Worm (Caenorhabditis elegans): ENCODE data around the gene col-102.

The col-102 gene

DNA sequence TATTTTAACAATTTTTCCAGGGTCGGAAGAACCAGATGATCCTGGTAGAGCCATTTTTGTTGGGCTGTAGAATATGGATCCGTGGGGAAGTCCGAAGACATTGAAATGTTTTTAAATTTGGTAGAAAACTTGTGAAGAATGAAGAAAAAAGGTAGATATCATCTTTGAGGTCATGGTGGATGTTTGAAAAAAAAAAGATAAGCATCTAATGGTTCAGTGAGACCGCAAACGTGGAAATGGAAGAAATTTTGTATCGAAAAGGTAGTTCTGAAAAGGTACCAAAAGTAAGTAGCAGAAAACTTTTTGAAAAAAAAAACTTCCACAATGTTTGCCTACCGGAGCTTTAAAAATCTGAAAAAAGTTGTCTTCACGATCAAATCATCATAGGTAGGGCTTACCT, 701 bp upstream of the col-102 start, which contains the start of gene prmt-4 (continued):
- TF ChIP-seq pha-4 (tag; optimal IDR thresholded peaks at IDR 0.05) (no peak), mes-4 (tag; optimal IDR thresholded peaks at IDR 0.05) (no peak)

DNA sequence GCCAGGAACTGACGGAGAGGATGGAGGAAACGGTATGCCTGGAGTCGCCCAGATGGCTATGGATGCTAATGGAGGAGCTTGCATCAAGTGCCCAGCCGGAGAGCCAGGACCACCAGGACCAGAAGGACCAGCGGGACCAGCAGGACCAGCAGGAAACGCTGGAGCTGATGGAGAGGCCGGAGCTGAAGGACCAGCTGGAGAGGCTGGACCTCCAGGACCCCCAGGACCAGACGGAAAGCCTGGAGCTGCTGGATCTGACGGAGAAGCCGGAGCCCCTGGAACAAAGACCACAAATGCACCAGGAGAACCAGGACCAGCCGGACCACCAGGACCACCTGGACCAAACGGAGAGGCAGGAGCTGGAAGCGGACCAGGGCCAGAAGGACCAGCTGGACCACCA, 573 bp downstream of the col-102 start:
- 0 out of 2 replicates have a peak, but pooled peaks have one; percentile 7 for TF ChIP-seq mcd-1 (GFP tag; IDR thresholded peaks at IDR 0.05)
- TF ChIP-seq F49E8.2 (tag; optimal IDR thresholded peaks at IDR 0.05; ENCODE audit: insufficient read depth) = no peak
- TF ChIP-seq F23B12.7 (tag; optimal IDR thresholded peaks at IDR 0.05; ENCODE audit: insufficient read depth) = no peak
- TF ChIP-seq B0035.1 (tag; optimal IDR thresholded peaks at IDR 0.05) = no peak
- peak; percentile 57 for TF ChIP-seq zfh-2 (GFP tag; conservative IDR thresholded peaks at IDR 0.05)

DNA sequence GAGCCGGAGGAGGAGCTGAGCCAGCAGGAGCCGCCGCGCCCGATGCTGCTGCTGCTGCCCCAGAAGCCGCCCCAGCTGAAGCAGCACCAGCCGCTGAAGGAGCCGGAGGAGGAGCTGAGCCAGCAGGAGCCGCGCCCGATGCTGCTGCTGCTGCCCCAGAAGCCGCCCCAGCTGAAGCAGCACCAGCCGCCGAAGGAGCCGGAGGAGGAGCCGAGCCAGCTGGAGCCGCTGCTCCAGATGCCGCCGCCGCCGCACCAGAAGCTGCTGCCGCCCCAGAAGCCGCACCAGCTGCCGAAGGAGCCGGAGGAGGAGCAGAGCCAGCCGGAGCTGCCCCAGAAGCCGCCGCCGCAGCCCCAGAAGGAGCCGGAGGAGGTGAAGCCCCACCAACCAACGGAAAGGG, 1.2 kb downstream of the col-102 start:
- no peak for TF ChIP-seq akir-1 (GFP tag; optimal IDR thresholded peaks at IDR 0.05)
- TF ChIP-seq somi-1 (GFP tag; optimal IDR thresholded peaks at IDR 0.05) = no peak
- no peak for TF ChIP-seq ztf-18 (tag; optimal IDR thresholded peaks at IDR 0.05)
- TF ChIP-seq nfya-2 (GFP tag; IDR thresholded peaks at IDR 0.05) = no peak
- TF ChIP-seq ceh-100 (GFP tag; IDR thresholded peaks at IDR 0.05) = no peak
- TF ChIP-seq Y79H2A.3 (GFP tag; conservative IDR thresholded peaks at IDR 0.05) = no peak
- no peak for TF ChIP-seq F52B5.7 (tag; optimal IDR thresholded peaks at IDR 0.05)
- TF ChIP-seq lin-26 (GFP tag; IDR thresholded peaks at IDR 0.05) = 0 out of 2 replicates have a peak, but pooled peaks have one; percentile 12
- TF ChIP-seq C17E4.6 (GFP tag; IDR thresholded peaks at IDR 0.05) = no peak
- no peak for TF ChIP-seq snpc-1.3 (tag; optimal IDR thresholded peaks at IDR 0.05; ENCODE audit: insufficient read depth)
- TF ChIP-seq mel-28 (tag; optimal IDR thresholded peaks at IDR 0.05; ENCODE audit: borderline replicate concordance) = no peak
- no peak for TF ChIP-seq sea-2 (GFP tag; IDR thresholded peaks at IDR 0.05)
- TF ChIP-seq nhr-90 (tag; optimal IDR thresholded peaks at IDR 0.05) = no peak
- no peak for TF ChIP-seq ceh-40 (GFP tag; IDR thresholded peaks at IDR 0.05)
- no peak for TF ChIP-seq fkh-3 (tag; optimal IDR thresholded peaks at IDR 0.05)
- TF ChIP-seq ceh-27 (GFP tag; optimal IDR thresholded peaks at IDR 0.05) = no peak
- peak; percentile 84 for TF ChIP-seq zfh-2 (GFP tag; conservative IDR thresholded peaks at IDR 0.05)
- no peak for TF ChIP-seq let-526 (GFP tag; IDR thresholded peaks at IDR 0.05)
- TF ChIP-seq egrh-3 (GFP tag; IDR thresholded peaks at IDR 0.05) = peak; percentile 100
- TF ChIP-seq B0336.3 (GFP tag; IDR thresholded peaks at IDR 0.05) = no peak
- TF ChIP-seq nfyb-1 (GFP tag; IDR thresholded peaks at IDR 0.05) = no peak
- no peak for TF ChIP-seq aptf-3 (GFP tag; IDR thresholded peaks at IDR 0.05)
- TF ChIP-seq ccch-3 (GFP tag; optimal IDR thresholded peaks at IDR 0.05) = no peak
- no peak for TF ChIP-seq Y53G8AR.9 (GFP tag; conservative IDR thresholded peaks at IDR 0.05)
- peak; percentile 71; the same call in 1 of the 2 replicates for TF ChIP-seq mcd-1 (GFP tag; IDR thresholded peaks at IDR 0.05)

DNA sequence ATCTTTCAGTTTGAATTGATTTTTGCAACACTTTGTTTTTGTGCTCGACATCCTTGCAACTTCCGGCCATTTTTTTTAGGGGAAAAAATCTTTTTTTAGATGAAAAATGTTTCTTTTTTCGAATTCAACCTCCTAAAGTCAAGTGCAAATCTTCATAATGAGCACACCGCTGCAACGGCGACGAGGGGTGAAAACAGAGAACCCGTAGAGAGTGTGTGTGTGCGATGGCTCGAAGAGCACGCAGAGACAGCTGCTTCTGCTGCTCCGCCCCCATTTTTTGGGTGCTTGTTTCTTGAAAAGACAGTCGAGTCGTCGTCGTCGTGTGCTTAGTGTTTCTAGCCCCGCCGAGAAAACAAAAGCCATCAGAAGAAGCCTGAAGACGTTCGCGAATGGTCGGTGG, 1.8 kb downstream of the col-102 start, which contains the start of gene inx-18:
TSS of gene inx-18 (plus strand) at position 301 of the 400 bp plus-strand sequence.
- TF ChIP-seq let-607 (tag; optimal IDR thresholded peaks at IDR 0.05) (no peak), rpc-1 (optimal IDR thresholded peaks at IDR 0.05) (no peak), rpc-1 (tag; optimal IDR thresholded peaks at IDR 0.05) (no peak), tbx-9 (tag; optimal IDR thresholded peaks at IDR 0.05; ENCODE audit: borderline replicate concordance) (no peak), ceh-79 (tag; optimal IDR thresholded peaks at IDR 0.05) (no peak), tlf-1 (GFP tag; optimal IDR thresholded peaks at IDR 0.05) (no peak), bed-2 (GFP tag; IDR thresholded peaks at IDR 0.05) (no peak)
